Fruit fly (Drosophila melanogaster): ENCODE data around the gene Eip75B.

DNA sequence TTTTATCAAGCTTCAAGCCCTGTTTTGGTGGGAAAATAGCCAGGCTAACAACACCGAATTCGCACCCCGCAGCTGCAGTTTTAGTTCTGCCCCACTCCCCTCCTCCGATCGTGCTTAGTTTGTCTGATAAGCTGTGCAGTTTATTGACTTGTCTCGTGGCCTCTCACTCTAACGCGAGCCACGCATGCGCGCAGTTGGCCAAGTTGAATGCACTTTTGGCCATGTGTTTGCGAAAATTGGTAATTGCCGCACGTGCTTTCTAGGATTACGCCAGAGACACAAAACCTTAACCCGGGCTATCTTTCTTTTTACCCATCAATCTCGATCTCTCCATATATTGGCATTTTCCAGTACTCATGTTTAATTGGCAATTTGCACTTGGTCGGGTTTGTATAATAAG lies 58.1 kb downstream of the Eip75B start:
- no peak for TF ChIP-seq Myc (optimal IDR thresholded peaks at IDR 0.05)
- no peak for TF ChIP-seq ttk (optimal IDR thresholded peaks at IDR 0.05)
- no peak for TF ChIP-seq insv (optimal IDR thresholded peaks at IDR 0.05)
- no peak for TF ChIP-seq Sin3A (optimal IDR thresholded peaks at IDR 0.05)
- TF ChIP-seq psq (optimal IDR thresholded peaks at IDR 0.05) = no peak
- no peak for TF ChIP-seq h (optimal IDR thresholded peaks at IDR 0.05)
